Fruit fly (Drosophila melanogaster) whole organism, embryonic: Measurements from ENCODE around the gene CG17816.

Experiments
- CG11085 ChIP-seq: fragments of 200-800 bp; sonication (Bioruptor generic); IDR thresholded peaks from 2 replicates; pipeline ENCODE4 v1.3.6; 2022; ENCODE audit warnings: missing biosample characterization, missing genetic modification characterization
- CG1529 ChIP-seq: fragments of 200-800 bp; sonication (Bioruptor generic); optimal IDR thresholded peaks from 3 replicates; lab custom pipeline; 2018; ENCODE audit warnings: missing biosample characterization, missing genetic modification characterization
- CG17568 ChIP-seq: fragments of 200-800 bp; sonication (Bioruptor generic); optimal IDR thresholded peaks from 2 replicates; lab custom pipeline; 2018; ENCODE audit warnings: missing biosample characterization, mild to moderate bottlenecking, missing genetic modification characterization, moderate library complexity
- CG2202 ChIP-seq: fragments of 200-800 bp; sonication (Bioruptor generic); optimal IDR thresholded peaks from 2 replicates; lab custom pipeline; 2018; ENCODE audit warnings: missing biosample characterization, mild to moderate bottlenecking, missing genetic modification characterization
- CG5180 ChIP-seq: fragments of 200-800 bp; sonication (Bioruptor generic); optimal IDR thresholded peaks from 3 replicates; lab custom pipeline; 2017; ENCODE audit warnings: missing biosample characterization, missing genetic modification characterization, mild to moderate bottlenecking, moderate library complexity, missing genetic modification reagents
- HLH54F ChIP-seq: fragments of 200-800 bp; sonication (Bioruptor generic); optimal IDR thresholded peaks from 3 replicates; lab custom pipeline; 2016; ENCODE audit warnings: missing biosample characterization, missing genetic modification characterization
- Ravus ChIP-seq: fragments of 200-800 bp; sonication (Bioruptor generic); IDR thresholded peaks from 2 replicates; pipeline ENCODE4 v1.3.6; 2022; ENCODE audit warnings: missing biosample characterization, missing genetic modification characterization
- btn ChIP-seq: fragments of 200-800 bp; sonication (Bioruptor generic); optimal IDR thresholded peaks from 2 replicates; lab custom pipeline; 2016; ENCODE audit warnings: missing biosample characterization, missing genetic modification characterization
- cad ChIP-seq: fragments of >200 bp; optimal IDR thresholded peaks from 2 replicates; lab custom pipeline; 2017; ENCODE audit warnings: missing biosample characterization, missing genetic modification characterization
- ems ChIP-seq: fragments of 200-800 bp; sonication (Bioruptor generic); optimal IDR thresholded peaks from 3 replicates; lab custom pipeline; 2016; ENCODE audit warnings: missing biosample characterization, missing genetic modification characterization
- fd96Cb ChIP-seq: fragments of 200-800 bp; sonication (Bioruptor generic); optimal IDR thresholded peaks from 2 replicates; lab custom pipeline; 2018; ENCODE audit warnings: missing biosample characterization, mild to moderate bottlenecking, missing genetic modification characterization, moderate library complexity
- fu2 ChIP-seq: fragments of 200-800 bp; sonication (Bioruptor generic); optimal IDR thresholded peaks from 2 replicates; lab custom pipeline; 2016; ENCODE audit warnings: missing biosample characterization, missing genetic modification characterization
- toy ChIP-seq: fragments of 200-800 bp; sonication (Bioruptor generic); IDR thresholded peaks from 2 replicates; pipeline ENCODE4 v1.3.6; 2022; ENCODE audit warnings: missing biosample characterization, missing genetic modification characterization
- zfh1 ChIP-seq: fragments of 200-800 bp; sonication (Bioruptor generic); IDR thresholded peaks from 3 replicates; pipeline ENCODE4 v1.3.6; 2022; ENCODE audit warnings: missing biosample characterization, missing genetic modification characterization

DNA sequence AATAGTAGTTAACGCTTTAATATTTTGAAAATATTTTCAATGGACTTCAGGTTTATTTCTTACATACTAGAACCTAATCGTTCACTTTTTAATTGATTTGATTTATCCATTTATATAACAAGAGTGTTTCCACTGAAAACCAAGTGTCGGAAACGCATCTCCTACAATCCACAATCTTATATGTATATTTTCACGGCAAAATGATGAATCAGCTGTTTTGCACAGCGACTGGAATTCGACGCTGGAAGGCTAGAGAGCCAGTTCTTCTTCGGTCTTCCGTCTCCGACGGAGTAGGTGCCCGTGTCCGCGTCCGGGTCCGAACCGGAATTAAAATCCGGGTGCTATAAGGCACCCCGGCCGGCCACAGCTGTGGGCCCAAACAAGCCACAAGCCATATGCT, 2.1 kb downstream of the CG17816 start:
- no peak for TF ChIP-seq fu2 (GFP tag; lab: Kevin White, UChicago)
- no peak for TF ChIP-seq CG2202 (tag; lab: Kevin White, UChicago)
- no peak for TF ChIP-seq Ravus (GFP tag; lab: Robert Waterston, UW)
- TF ChIP-seq CG1529, result no peak
- TF ChIP-seq zfh1, result no peak
- no peak for TF ChIP-seq ems
- TF ChIP-seq HLH54F (GFP tag; lab: Kevin White, UChicago), result no peak
- TF ChIP-seq cad (GFP tag; lab: Kevin White, UChicago), result no peak
- TF ChIP-seq CG11085 (GFP tag; lab: Robert Waterston, UW), result no peak
- TF ChIP-seq btn (GFP tag; lab: Kevin White, UChicago), result no peak
- TF ChIP-seq toy (GFP tag; lab: Robert Waterston, UW), result no peak
- TF ChIP-seq CG17568 (GFP tag; lab: Kevin White, UChicago), result no peak
- TF ChIP-seq CG5180 (GFP tag; lab: Kevin White, UChicago), result no peak
- no peak for TF ChIP-seq fd96Cb (tag; lab: Kevin White, UChicago)
